Fruit fly (Drosophila melanogaster): Measurements from ENCODE around the gene ci.

- no peak for TF ChIP-seq CG8478 (optimal IDR thresholded peaks at IDR 0.05)
- TF ChIP-seq psq (optimal IDR thresholded peaks at IDR 0.05) = no peak
- TF ChIP-seq EcR (GFP tag; optimal IDR thresholded peaks at IDR 0.05) = no peak
- no peak for TF ChIP-seq pan (optimal IDR thresholded peaks at IDR 0.05)
- TF ChIP-seq usp (GFP tag; optimal IDR thresholded peaks at IDR 0.05) = no peak
- TF ChIP-seq Dll (optimal IDR thresholded peaks at IDR 0.05) = no peak
Observed at dm6 chr4:43179-43935, 13.5 kb downstream of the ci start, which contains the start of gene PlexB.
